Worm (Caenorhabditis elegans): Measurements from ENCODE around the gene fbxb-90.

ce11 chrII:3701305-3701704, 47.3 kb downstream of the fbxb-90 start, which contains the start of gene srx-105:
- TF ChIP-seq nhr-77 (tag; optimal IDR thresholded peaks at IDR 0.05): no peak
- no peak for TF ChIP-seq lin-13 (GFP tag; optimal IDR thresholded peaks at IDR 0.05)
- TF ChIP-seq elt-2 (tag; optimal IDR thresholded peaks at IDR 0.05): no peak
- no peak for TF ChIP-seq egl-27 (tag; optimal IDR thresholded peaks at IDR 0.05)
- no peak for TF ChIP-seq ztf-4 (tag; optimal IDR thresholded peaks at IDR 0.05)

All from whole organism, L1 larva.